Fruit fly (Drosophila melanogaster) whole organism: ENCODE measurements around the gene Neto.

Experiments
- CG8478 ChIP-seq: fragments of >200 bp; optimal IDR thresholded peaks from 2 replicates; lab custom pipeline; 2018; ENCODE audit warnings: inconsistent platforms
- Dll ChIP-seq: fragments of >200 bp; optimal IDR thresholded peaks from 2 replicates; lab custom pipeline; 2017
- pan ChIP-seq: fragments of >200 bp; optimal IDR thresholded peaks from 2 replicates; lab custom pipeline; 2017

DNA sequence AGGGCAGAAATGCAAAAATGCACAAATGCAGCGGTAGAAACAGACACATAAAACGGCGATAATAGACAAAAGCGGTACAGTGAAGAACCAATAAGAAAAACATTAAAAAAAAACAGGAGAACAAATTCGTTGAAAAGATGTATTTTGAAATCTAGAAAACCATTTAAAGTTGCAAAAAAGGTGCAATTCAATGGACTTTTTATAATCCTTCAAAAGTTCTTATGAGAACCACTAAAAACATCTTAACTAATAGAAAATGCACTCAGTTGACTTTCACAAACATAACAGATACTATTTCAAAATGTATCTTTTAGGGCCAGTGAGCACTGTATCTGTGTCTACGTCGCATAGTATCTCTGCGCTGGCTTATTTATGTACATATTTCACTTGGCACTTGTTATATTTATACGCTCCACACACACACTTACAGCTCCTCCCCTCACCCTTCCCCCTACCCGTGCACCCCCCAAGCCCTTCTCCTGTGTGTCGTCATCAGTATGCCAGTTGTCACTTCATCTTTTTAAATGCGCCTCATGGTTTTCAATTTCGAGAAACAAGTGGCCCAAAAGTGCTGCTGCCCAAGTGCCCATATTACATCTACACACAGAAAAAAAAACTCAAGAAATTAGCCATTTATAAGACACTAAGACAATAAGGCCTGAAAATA is 119.9 kb downstream of the Neto start:
- TF ChIP-seq Dll (lab: Kevin White, UChicago) = no peak
- no peak for TF ChIP-seq CG8478 (lab: Kevin White, UChicago)
- TF ChIP-seq pan = no peak
